Fruit fly (Drosophila melanogaster) whole organism, embryonic: ENCODE measurements around the gene CG31275.

Experiments used
- Atf-2 ChIP-seq: fragments of 200-800 bp; sonication (Bioruptor generic); optimal IDR thresholded peaks from 2 replicates; lab custom pipeline; 2016; ENCODE audit warnings: missing biosample characterization, missing genetic modification characterization
- CG10209 ChIP-seq: fragments of 200-800 bp; sonication (Bioruptor generic); optimal IDR thresholded peaks from 3 replicates; lab custom pipeline; 2017; ENCODE audit warnings: missing biosample characterization, mild to moderate bottlenecking, missing genetic modification characterization, missing genetic modification reagents
- CG10366 ChIP-seq: fragments of 200-800 bp; sonication (Bioruptor generic); IDR thresholded peaks from 2 replicates; pipeline ENCODE4 v1.3.6; 2022; ENCODE audit warnings: missing biosample characterization, missing genetic modification characterization
- CG11560 ChIP-seq: fragments of 200-800 bp; sonication (Bioruptor generic); IDR thresholded peaks from 3 replicates; pipeline ENCODE4 v1.3.6; 2022; ENCODE audit warnings: missing biosample characterization, missing genetic modification characterization
- CG11696 ChIP-seq: fragments of 200-800 bp; sonication (Bioruptor generic); IDR thresholded peaks from 2 replicates; pipeline ENCODE4 v1.3.6; 2022; ENCODE audit warnings: missing biosample characterization, missing genetic modification characterization
- CG12659 ChIP-seq: fragments of 200-800 bp; sonication (Bioruptor generic); optimal IDR thresholded peaks from 3 replicates; lab custom pipeline; 2017; ENCODE audit warnings: mild to moderate bottlenecking, missing biosample characterization, missing genetic modification reagents, missing genetic modification characterization
- CG13296 ChIP-seq: fragments of 200-800 bp; sonication (Bioruptor generic); optimal IDR thresholded peaks from 3 replicates; lab custom pipeline; 2018; ENCODE audit warnings: missing biosample characterization, mild to moderate bottlenecking, missing genetic modification characterization
- CG13424 ChIP-seq: fragments of 200-800 bp; sonication (Bioruptor generic); optimal IDR thresholded peaks from 2 replicates; lab custom pipeline; 2019; ENCODE audit warnings: missing biosample characterization, mild to moderate bottlenecking, missing genetic modification characterization, moderate library complexity
- CG13894 ChIP-seq: fragments of 200-800 bp; sonication (Bioruptor generic); optimal IDR thresholded peaks from 3 replicates; lab custom pipeline; 2018; ENCODE audit warnings: missing biosample characterization, mild to moderate bottlenecking, missing genetic modification characterization, moderate library complexity
- CG14014 ChIP-seq: fragments of 200-800 bp; sonication (Bioruptor generic); IDR thresholded peaks from 2 replicates; pipeline ENCODE4 v1.3.6; 2022; ENCODE audit warnings: missing biosample characterization, missing genetic modification characterization
- CG14050 ChIP-seq: fragments of 200-800 bp; sonication (Bioruptor generic); IDR thresholded peaks from 3 replicates; pipeline ENCODE4 v1.3.6; 2022; ENCODE audit warnings: missing biosample characterization, missing genetic modification characterization
- CG15073 ChIP-seq: fragments of 200-800 bp; sonication (Bioruptor generic); optimal IDR thresholded peaks from 2 replicates; lab custom pipeline; 2016; ENCODE audit warnings: missing biosample characterization, missing genetic modification characterization
- CG1529 ChIP-seq: fragments of 200-800 bp; sonication (Bioruptor generic); optimal IDR thresholded peaks from 3 replicates; lab custom pipeline; 2018; ENCODE audit warnings: missing biosample characterization, missing genetic modification characterization
- CG16813 ChIP-seq: fragments of 200-800 bp; sonication (Bioruptor generic); IDR thresholded peaks from 3 replicates; pipeline ENCODE4 v1.3.6; 2022; ENCODE audit warnings: missing biosample characterization, missing genetic modification characterization; ENCODE audit not compliant: partially characterized antibody
- CG17802 ChIP-seq: fragments of 200-800 bp; sonication (Bioruptor generic); optimal IDR thresholded peaks from 2 replicates; lab custom pipeline; 2018; ENCODE audit warnings: missing biosample characterization, mild to moderate bottlenecking, missing genetic modification characterization, moderate library complexity
- CG17829 ChIP-seq: fragments of 200-800 bp; optimal IDR thresholded peaks from 2 replicates; lab custom pipeline; 2019; ENCODE audit warnings: missing biosample characterization, mild to moderate bottlenecking, missing genetic modification characterization, moderate library complexity
- CG1792 ChIP-seq: fragments of 200-800 bp; sonication (Bioruptor generic); optimal IDR thresholded peaks from 2 replicates; lab custom pipeline; 2016; ENCODE audit warnings: missing biosample characterization, missing genetic modification characterization
- CG2116 ChIP-seq: fragments of 200-800 bp; sonication (Bioruptor generic); optimal IDR thresholded peaks from 3 replicates; lab custom pipeline; 2018; ENCODE audit warnings: missing biosample characterization, mild to moderate bottlenecking, missing genetic modification characterization
- CG8359 ChIP-seq: fragments of 200-800 bp; sonication (Bioruptor generic); optimal IDR thresholded peaks from 2 replicates; lab custom pipeline; 2017; ENCODE audit warnings: missing biosample characterization, mild to moderate bottlenecking, missing genetic modification characterization, borderline replicate concordance
- CHES-1-like ChIP-seq: fragments of 200-800 bp; sonication (Bioruptor generic); optimal IDR thresholded peaks from 2 replicates; lab custom pipeline; 2016; ENCODE audit warnings: missing biosample characterization, missing genetic modification characterization
- Dll ChIP-seq: fragments of 200-800 bp; sonication (Bioruptor generic); IDR thresholded peaks from 4 replicates; pipeline ENCODE4 v1.3.6; 2022; ENCODE audit warnings: missing biosample characterization, missing genetic modification characterization; ENCODE audit not compliant: partially characterized antibody
- Ets65A ChIP-seq: fragments of 200-800 bp; sonication (Bioruptor generic); peaks from one replicate; lab custom pipeline; 2016; ENCODE audit warnings: missing biosample characterization, missing genetic modification characterization
- HmgZ ChIP-seq: fragments of 200-800 bp; sonication (Bioruptor generic); optimal IDR thresholded peaks from 2 replicates; lab custom pipeline; 2018; ENCODE audit warnings: missing biosample characterization, mild to moderate bottlenecking, missing genetic modification characterization
- Opbp ChIP-seq: fragments of 200-800 bp; sonication (Bioruptor generic); IDR thresholded peaks from 3 replicates; pipeline ENCODE4 v1.3.6; 2022; ENCODE audit warnings: missing biosample characterization, missing genetic modification characterization; ENCODE audit not compliant: partially characterized antibody
- Pdp1 ChIP-seq, 2 experiments: fragments of 200-800 bp; sonication (Bioruptor generic); optimal IDR thresholded peaks; 3 replicates each; lab custom pipeline; 2016; ENCODE audit warnings: missing biosample characterization in 2 of 2, missing genetic modification characterization in 2 of 2, mild to moderate bottlenecking in 1 of 2, moderate library complexity in 1 of 2
- Side ChIP-seq: fragments of 200-800 bp; sonication (Bioruptor generic); optimal IDR thresholded peaks from 2 replicates; lab custom pipeline; 2016; ENCODE audit warnings: missing biosample characterization, missing genetic modification characterization
- Sox100B ChIP-seq: fragments of 200-800 bp; sonication (Bioruptor generic); optimal IDR thresholded peaks from 3 replicates; lab custom pipeline; 2018; ENCODE audit warnings: missing biosample characterization, mild to moderate bottlenecking, missing genetic modification characterization
- Stat92E ChIP-seq, 3 experiments: fragments of >200 bp in 2 of 3; fragments of 200-800 bp in 1 of 3; sonication (Bioruptor generic) in 1 of 3; optimal IDR thresholded peaks; 2 replicates each; lab custom pipeline; 2017 to 2019; ENCODE audit warnings: missing biosample characterization in 3 of 3, missing genetic modification characterization in 3 of 3, mild to moderate bottlenecking in 1 of 3, moderate library complexity in 1 of 3
- Tbp ChIP-seq: fragments of >200 bp; optimal IDR thresholded peaks from 2 replicates; lab custom pipeline; 2018; ENCODE audit warnings: missing biosample characterization, missing genetic modification characterization
- Trl ChIP-seq, 3 experiments: fragments of >200 bp in 2 of 3; fragments of 200-800 bp in 1 of 3; sonication (Bioruptor generic) in 1 of 3; optimal IDR thresholded peaks; 2 replicates in 1 of 3; 3 replicates in 2 of 3; lab custom pipeline; 2016 to 2017; ENCODE audit warnings: missing biosample characterization in 1 of 3, missing genetic modification characterization in 1 of 3
- YL-1 ChIP-seq: fragments of 200-800 bp; sonication (Bioruptor generic); optimal IDR thresholded peaks from 3 replicates; lab custom pipeline; 2017; ENCODE audit warnings: missing biosample characterization, mild to moderate bottlenecking, missing genetic modification characterization
- al ChIP-seq: fragments of 200-800 bp; sonication (Bioruptor generic); IDR thresholded peaks from 2 replicates; pipeline ENCODE4 v1.3.6; 2022; ENCODE audit warnings: missing biosample characterization, missing genetic modification characterization
- bigmax ChIP-seq: fragments of 200-800 bp; sonication (Bioruptor generic); optimal IDR thresholded peaks from 2 replicates; lab custom pipeline; 2018; ENCODE audit warnings: missing biosample characterization, mild to moderate bottlenecking, missing genetic modification characterization
- cg ChIP-seq: fragments of 200-800 bp; sonication (Bioruptor generic); optimal IDR thresholded peaks from 3 replicates; lab custom pipeline; 2019; ENCODE audit warnings: missing biosample characterization, mild to moderate bottlenecking, missing genetic modification characterization, moderate library complexity
- da ChIP-seq: fragments of 200-800 bp; sonication (Bioruptor generic); optimal IDR thresholded peaks from 2 replicates; lab custom pipeline; 2016; ENCODE audit warnings: missing biosample characterization, missing genetic modification characterization
- disco-r ChIP-seq: fragments of 200-800 bp; sonication (Bioruptor generic); optimal IDR thresholded peaks from 2 replicates; lab custom pipeline; 2016; ENCODE audit warnings: missing biosample characterization, missing genetic modification characterization
- exex ChIP-seq: fragments of 200-800 bp; sonication (Bioruptor generic); optimal IDR thresholded peaks from 4 replicates; lab custom pipeline; 2018; ENCODE audit warnings: missing biosample characterization, mild to moderate bottlenecking, missing genetic modification characterization, moderate library complexity
- eyg ChIP-seq: fragments of 200-800 bp; sonication (Bioruptor generic); optimal IDR thresholded peaks from 3 replicates; lab custom pipeline; 2016; ENCODE audit warnings: missing biosample characterization, missing genetic modification characterization
- gem ChIP-seq: fragments of 200-800 bp; sonication (Bioruptor generic); optimal IDR thresholded peaks from 2 replicates; lab custom pipeline; 2019; ENCODE audit warnings: missing biosample characterization, mild to moderate bottlenecking, missing genetic modification characterization, moderate library complexity
- grn ChIP-seq: fragments of 200-800 bp; sonication (Bioruptor generic); optimal IDR thresholded peaks from 3 replicates; lab custom pipeline; 2017; ENCODE audit warnings: missing biosample characterization, missing genetic modification characterization
- hbn ChIP-seq: fragments of 200-800 bp; sonication (Bioruptor generic); IDR thresholded peaks from 2 replicates; pipeline ENCODE4 v1.3.6; 2022; ENCODE audit warnings: missing biosample characterization, missing genetic modification characterization; ENCODE audit not compliant: partially characterized antibody
- knrl ChIP-seq: fragments of 200-800 bp; sonication (Bioruptor generic); IDR thresholded peaks from 3 replicates; pipeline ENCODE4 v1.3.6; 2022; ENCODE audit warnings: missing biosample characterization, missing genetic modification characterization; ENCODE audit not compliant: partially characterized antibody
- nerfin-2 ChIP-seq: fragments of 200-800 bp; sonication (Bioruptor generic); IDR thresholded peaks from 2 replicates; pipeline ENCODE4 v1.3.6; 2022; ENCODE audit warnings: missing biosample characterization, missing genetic modification characterization; ENCODE audit not compliant: partially characterized antibody
- nom ChIP-seq: fragments of 200-800 bp; sonication (Bioruptor generic); optimal IDR thresholded peaks from 2 replicates; lab custom pipeline; 2017; ENCODE audit warnings: missing biosample characterization, missing genetic modification characterization, mild to moderate bottlenecking, moderate library complexity, missing genetic modification reagents
- pita ChIP-seq: fragments of 200-800 bp; sonication (Bioruptor generic); optimal IDR thresholded peaks from 2 replicates; lab custom pipeline; 2017; ENCODE audit warnings: missing biosample characterization, mild to moderate bottlenecking, missing genetic modification characterization
- sd ChIP-seq: fragments of 200-800 bp; sonication (Bioruptor generic); optimal IDR thresholded peaks from 3 replicates; lab custom pipeline; 2018; ENCODE audit warnings: missing biosample characterization, mild to moderate bottlenecking, missing genetic modification characterization, moderate library complexity
- sna ChIP-seq: fragments of 200-800 bp; sonication (Bioruptor generic); IDR thresholded peaks from 2 replicates; pipeline ENCODE4 v1.3.6; 2022; ENCODE audit warnings: missing biosample characterization, missing genetic modification characterization; ENCODE audit not compliant: partially characterized antibody

The CG31275 gene

dm6 chr3R:16763907-16764573 is 12.9 kb upstream of the CG31275 start (continued):
- TF ChIP-seq CG14050 (GFP tag; lab: Robert Waterston, UW) (no peak), cg (peak; percentile 77), Tbp (no peak), grn (GFP tag; lab: Kevin White, UChicago) (peak; percentile 30), CG1529 (GFP tag; lab: Kevin White, UChicago) (no peak), CG8359 (no peak), CG11696 (GFP tag; lab: Robert Waterston, UW) (no peak), Side (GFP tag; lab: Kevin White, UChicago) (no peak), Stat92E (GFP tag; optimal IDR thresholded peaks at IDR 0.05; lab: Kevin White, UChicago) (peak in 1 of 3 experiments; percentile 60), Opbp (GFP tag; lab: Robert Waterston, UW) (peak; percentile 73), CG17802 (tag; lab: Kevin White, UChicago) (no peak), nom (GFP tag; lab: Kevin White, UChicago) (no peak), disco-r (GFP tag; lab: Kevin White, UChicago) (no peak), exex (tag; lab: Kevin White, UChicago) (peak; percentile 24), Atf-2 (GFP tag; lab: Kevin White, UChicago) (no peak), nerfin-2 (GFP tag; lab: Robert Waterston, UW) (peak; percentile 11; the same call in 1 of the 2 replicates), CG1792 (GFP tag; lab: Kevin White, UChicago) (no peak), HmgZ (tag; lab: Kevin White, UChicago) (peak; percentile 59), al (GFP tag; lab: Robert Waterston, UW) (no peak), hbn (GFP tag; lab: Robert Waterston, UW) (no peak), Pdp1 (GFP tag; optimal IDR thresholded peaks at IDR 0.05; lab: Kevin White, UChicago) (peak in 1 of 2 experiments; percentile 80), pita (GFP tag; lab: Kevin White, UChicago) (no peak), CG2116 (no peak), CG12659 (GFP tag; lab: Kevin White, UChicago) (no peak), CG13424 (tag; lab: Kevin White, UChicago) (no peak), gem (tag; lab: Kevin White, UChicago) (no peak), CG13894 (no peak), Sox100B (GFP tag; lab: Kevin White, UChicago) (no peak), sna (GFP tag; lab: Robert Waterston, UW) (0 out of 2 replicates have a peak, but pooled peaks have one; percentile 57), CG13296 (GFP tag; lab: Kevin White, UChicago) (no peak), CG15073 (GFP tag; lab: Kevin White, UChicago) (no peak), CG10366 (GFP tag; lab: Robert Waterston, UW) (no peak), Trl (optimal IDR thresholded peaks at IDR 0.05; lab: Kevin White, UChicago) (peak; percentile 69 to 90), Trl (GFP tag; optimal IDR thresholded peaks at IDR 0.05; lab: Kevin White, UChicago) (peak; percentile 13), Dll (GFP tag; lab: Robert Waterston, UW) (peak; percentile 55; the same call in 2 of the 4 replicates), knrl (GFP tag; lab: Robert Waterston, UW) (no peak), CG16813 (GFP tag; lab: Robert Waterston, UW) (0 out of 3 replicates have a peak, but pooled peaks have one; percentile 23), sd (tag; lab: Kevin White, UChicago) (peak; percentile 72), CG11560 (no peak), Ets65A (GFP tag; lab: Kevin White, UChicago) (no peak), CG14014 (GFP tag; lab: Robert Waterston, UW) (0 out of 2 replicates have a peak, but pooled peaks have one; percentile 28), CG10209 (GFP tag; lab: Kevin White, UChicago) (no peak), eyg (no peak), CG17829 (tag; lab: Kevin White, UChicago) (peak; percentile 75), CHES-1-like (GFP tag; lab: Kevin White, UChicago) (no peak), da (GFP tag; lab: Kevin White, UChicago) (no peak), bigmax (GFP tag; lab: Kevin White, UChicago) (no peak), YL-1 (no peak)
